Worm (Caenorhabditis elegans) whole organism, L4/young adult: Measurements from ENCODE around the gene wht-6.

Experiments
- W03F9.2 ChIP-seq: fragments of 150-350 bp; optimal IDR thresholded peaks from 2 replicates; lab custom pipeline; 2014; ENCODE audit warnings: missing biosample characterization, missing genetic modification characterization
- him-1 ChIP-seq: sonication (generic microtip); optimal IDR thresholded peaks from 2 replicates; lab custom pipeline; 2016; ENCODE audit warnings: missing genotype, missing genetic modification reagents, missing genetic modification characterization, missing compliant biosample characterization

ce11 chrIII:6453665-6454064 is 17.9 kb upstream of the wht-6 start:
- TF ChIP-seq him-1 (tag; lab: Kevin White, UChicago) = no peak
- TF ChIP-seq W03F9.2 (tag; lab: Kevin White, UChicago) = peak; percentile 81
